Worm (Caenorhabditis elegans) whole organism, L1 larva: Measurements from ENCODE around the gene VM106R.1.

Source experiments
- C16A3.4 ChIP-seq: fragments of 150-350 bp; optimal IDR thresholded peaks from 2 replicates; lab custom pipeline; 2014; ENCODE audit warnings: missing biosample characterization, missing genetic modification characterization
- Y116A8C.19 ChIP-seq: sonication (generic microtip); optimal IDR thresholded peaks from 2 replicates; lab custom pipeline; 2016; ENCODE audit warnings: missing compliant biosample characterization, missing genetic modification characterization, borderline replicate concordance
- alr-1 ChIP-seq: fragments of 200-800 bp; sonication (Bioruptor generic); optimal IDR thresholded peaks from 2 replicates; lab custom pipeline; 2018; ENCODE audit warnings: borderline replicate concordance, mild to moderate bottlenecking, missing genetic modification characterization, missing compliant biosample characterization
- aly-2 ChIP-seq: fragments of 150-350 bp; optimal IDR thresholded peaks from 2 replicates; lab custom pipeline; 2014; ENCODE audit warnings: missing biosample characterization, missing genetic modification characterization
- ama-1 ChIP-seq: fragments of 150-350 bp; optimal IDR thresholded peaks from 2 replicates; lab custom pipeline; 2014
- blmp-1 ChIP-seq: fragments of 150-350 bp; optimal IDR thresholded peaks from 2 replicates; lab custom pipeline; 2014; ENCODE audit warnings: missing biosample characterization, missing genetic modification characterization
- ceh-82 ChIP-seq, 3 experiments: fragments of 150-350 bp in 1 of 3; sonication (generic microtip) in 2 of 3; optimal IDR thresholded peaks; 2 replicates each; lab custom pipeline; 2014 to 2017; ENCODE audit warnings: missing biosample characterization in 3 of 3, missing genetic modification characterization in 3 of 3
- dpl-1 ChIP-seq, 3 experiments: fragments of 150-350 bp in 2 of 3; sonication (generic microtip) in 1 of 3; optimal IDR thresholded peaks; 2 replicates each; lab custom pipeline; 2014 to 2017; ENCODE audit warnings: missing biosample characterization in 3 of 3, missing genetic modification characterization in 3 of 3, missing genetic modification reagents in 3 of 3
- dsc-1 ChIP-seq: sonication (generic microtip); optimal IDR thresholded peaks from 2 replicates; lab custom pipeline; 2016; ENCODE audit warnings: mild to moderate bottlenecking, missing genetic modification characterization, missing compliant biosample characterization
- efl-1 ChIP-seq, 4 experiments: fragments of 150-350 bp; optimal IDR thresholded peaks in 3 of 4; peaks in 1 of 4; 1 replicate in 1 of 4; 2 replicates in 3 of 4; lab custom pipeline; 2014; ENCODE audit warnings: missing biosample characterization in 2 of 4, missing genetic modification characterization in 2 of 4, missing genetic modification reagents in 2 of 4
- egl-13 ChIP-seq: sonication (generic microtip); optimal IDR thresholded peaks from 2 replicates; lab custom pipeline; 2016; ENCODE audit warnings: missing genotype, missing genetic modification reagents, missing genetic modification characterization, missing compliant biosample characterization
- elt-3 ChIP-seq, 6 experiments: fragments of 150-350 bp in 1 of 6; sonication (generic microtip); optimal IDR thresholded peaks; 2 replicates each; lab custom pipeline; 2017 to 2018; ENCODE audit warnings: missing biosample characterization in 6 of 6, missing genetic modification characterization in 6 of 6, inconsistent platforms in 1 of 6
- fkh-8 ChIP-seq: sonication (generic microtip); optimal IDR thresholded peaks from 2 replicates; lab custom pipeline; 2016; ENCODE audit warnings: mild to moderate bottlenecking, missing genetic modification characterization, missing compliant biosample characterization
- fos-1 ChIP-seq: fragments of 150-350 bp; optimal IDR thresholded peaks from 2 replicates; lab custom pipeline; 2014; ENCODE audit warnings: missing biosample characterization, missing genetic modification characterization
- grh-1 ChIP-seq: fragments of 200-800 bp; sonication (Bioruptor generic); IDR thresholded peaks from 2 replicates; pipeline ENCODE4 v1.3.6; 2022; ENCODE audit warnings: missing genetic modification reagents, missing genetic modification characterization, missing compliant biosample characterization
- hlh-17 ChIP-seq: fragments of 200-800 bp; sonication (Bioruptor generic); optimal IDR thresholded peaks from 2 replicates; lab custom pipeline; 2018; ENCODE audit warnings: missing genetic modification characterization, mild to moderate bottlenecking, missing compliant biosample characterization, moderate library complexity, borderline replicate concordance
- irx-1 ChIP-seq: sonication (generic microtip); optimal IDR thresholded peaks from 2 replicates; lab custom pipeline; 2016; ENCODE audit warnings: missing genetic modification characterization, missing compliant biosample characterization
- isw-1 ChIP-seq: fragments of 200-800 bp; sonication (Bioruptor generic); IDR thresholded peaks from 2 replicates; pipeline ENCODE4 v1.3.6; 2022; ENCODE audit warnings: missing genetic modification characterization, missing compliant biosample characterization
- jun-1 ChIP-seq: fragments of 150-350 bp; optimal IDR thresholded peaks from 2 replicates; lab custom pipeline; 2014; ENCODE audit warnings: missing biosample characterization, missing genetic modification reagents, missing genetic modification characterization
- lin-13 ChIP-seq: fragments of 150-350 bp; optimal IDR thresholded peaks from 2 replicates; lab custom pipeline; 2014; ENCODE audit warnings: missing biosample characterization, missing genetic modification reagents, missing genetic modification characterization
- lin-14 ChIP-seq: fragments of 200-800 bp; sonication (Bioruptor generic); optimal IDR thresholded peaks from 2 replicates; lab custom pipeline; 2018; ENCODE audit warnings: mild to moderate bottlenecking, missing genetic modification characterization, moderate library complexity, missing compliant biosample characterization
- lin-15B ChIP-seq: fragments of 150-350 bp; sonication (generic microtip); optimal IDR thresholded peaks from 3 replicates; lab custom pipeline; 2014; ENCODE audit warnings: missing biosample characterization, missing genetic modification characterization
- lin-35 ChIP-seq, 2 experiments: fragments of 150-350 bp; optimal IDR thresholded peaks; 2 replicates each; lab custom pipeline; 2014; ENCODE audit warnings: missing biosample characterization in 2 of 2, missing genetic modification characterization in 2 of 2, missing genetic modification reagents in 2 of 2
- lin-39 ChIP-seq: fragments of 150-350 bp; optimal IDR thresholded peaks from 2 replicates; lab custom pipeline; 2014; ENCODE audit warnings: missing biosample characterization, missing genetic modification reagents, missing genetic modification characterization
- lir-3 ChIP-seq: sonication (generic microtip); optimal IDR thresholded peaks from 2 replicates; lab custom pipeline; 2016; ENCODE audit warnings: mild to moderate bottlenecking, missing genetic modification characterization, moderate library complexity, missing compliant biosample characterization; ENCODE audit not compliant: poor library complexity
- lsy-2 ChIP-seq, 2 experiments: fragments of 150-350 bp; optimal IDR thresholded peaks; 2 replicates each; lab custom pipeline; 2014; ENCODE audit warnings: missing biosample characterization in 2 of 2, missing genetic modification characterization in 2 of 2
- mef-2 ChIP-seq: fragments of 150-350 bp; optimal IDR thresholded peaks from 2 replicates; lab custom pipeline; 2014; ENCODE audit warnings: missing biosample characterization, missing genetic modification characterization
- mep-1 ChIP-seq: fragments of 150-350 bp; optimal IDR thresholded peaks from 2 replicates; lab custom pipeline; 2014; ENCODE audit warnings: missing biosample characterization, missing genetic modification characterization
- nhr-20 ChIP-seq: sonication (generic microtip); optimal IDR thresholded peaks from 2 replicates; lab custom pipeline; 2016; ENCODE audit warnings: mild to moderate bottlenecking, missing genetic modification characterization, missing compliant biosample characterization
- nhr-47 ChIP-seq: sonication (generic microtip); optimal IDR thresholded peaks from 2 replicates; lab custom pipeline; 2016; ENCODE audit warnings: mild to moderate bottlenecking, missing genetic modification characterization, moderate library complexity, missing compliant biosample characterization
- nhr-71 ChIP-seq: sonication (generic microtip); optimal IDR thresholded peaks from 2 replicates; lab custom pipeline; 2016; ENCODE audit warnings: mild to moderate bottlenecking, missing genetic modification characterization, moderate library complexity, missing compliant biosample characterization
- nhr-77 ChIP-seq: fragments of 150-350 bp; optimal IDR thresholded peaks from 2 replicates; lab custom pipeline; 2014; ENCODE audit warnings: missing biosample characterization, missing genetic modification characterization
- nhr-84 ChIP-seq: sonication (generic microtip); optimal IDR thresholded peaks from 2 replicates; lab custom pipeline; 2017; ENCODE audit warnings: missing biosample characterization, missing genetic modification characterization
- nhr-85 ChIP-seq: sonication (generic microtip); peaks from one replicate; lab custom pipeline; 2016; ENCODE audit warnings: missing genetic modification characterization, inconsistent platforms, missing compliant biosample characterization
- nhr-90 ChIP-seq: sonication (generic microtip); optimal IDR thresholded peaks from 2 replicates; lab custom pipeline; 2016; ENCODE audit warnings: mild to moderate bottlenecking, missing genetic modification characterization, missing compliant biosample characterization; ENCODE audit not compliant: poor library complexity
- rnt-1 ChIP-seq: sonication (generic microtip); optimal IDR thresholded peaks from 2 replicates; lab custom pipeline; 2016; ENCODE audit warnings: mild to moderate bottlenecking, missing genetic modification characterization, moderate library complexity, missing compliant biosample characterization
- skn-1 ChIP-seq: fragments of 150-350 bp; optimal IDR thresholded peaks from 2 replicates; lab custom pipeline; 2014; ENCODE audit warnings: missing biosample characterization, missing genetic modification characterization
- snpc-4 ChIP-seq: fragments of 150-350 bp; optimal IDR thresholded peaks from 2 replicates; lab custom pipeline; 2014; ENCODE audit warnings: missing biosample characterization, missing genetic modification characterization
- snu-23 ChIP-seq: sonication (generic microtip); optimal IDR thresholded peaks from 2 replicates; lab custom pipeline; 2016; ENCODE audit warnings: missing genetic modification characterization, missing compliant biosample characterization
- sup-37 ChIP-seq: fragments of 200-800 bp; sonication (Bioruptor generic); optimal IDR thresholded peaks from 2 replicates; lab custom pipeline; 2018; ENCODE audit warnings: mild to moderate bottlenecking, missing genetic modification characterization, missing compliant biosample characterization
- swsn-7 ChIP-seq: sonication (generic microtip); optimal IDR thresholded peaks from 2 replicates; lab custom pipeline; 2016; ENCODE audit warnings: missing genetic modification characterization, missing compliant biosample characterization
- tbx-2 ChIP-seq: sonication (generic microtip); optimal IDR thresholded peaks from 2 replicates; lab custom pipeline; 2016; ENCODE audit warnings: missing genetic modification characterization, missing compliant biosample characterization
- unc-130 ChIP-seq: fragments of 150-350 bp; optimal IDR thresholded peaks from 2 replicates; lab custom pipeline; 2017; ENCODE audit warnings: missing biosample characterization, missing genetic modification characterization, inconsistent platforms
- unc-86 ChIP-seq: sonication (generic microtip); optimal IDR thresholded peaks from 2 replicates; lab custom pipeline; 2016; ENCODE audit warnings: missing genetic modification characterization, missing compliant biosample characterization
- unc-98 ChIP-seq: fragments of 200-800 bp; sonication (Bioruptor generic); IDR thresholded peaks from 2 replicates; pipeline ENCODE4 v1.3.6; 2022; ENCODE audit warnings: missing genetic modification characterization, missing compliant biosample characterization
- vab-15 ChIP-seq: sonication (generic microtip); optimal IDR thresholded peaks from 2 replicates; lab custom pipeline; 2017; ENCODE audit warnings: missing genotype, mild to moderate bottlenecking, missing genetic modification characterization, missing compliant biosample characterization
- xbp-1 ChIP-seq: sonication (generic microtip); optimal IDR thresholded peaks from 2 replicates; lab custom pipeline; 2016; ENCODE audit warnings: missing genetic modification characterization, missing compliant biosample characterization
- zag-1 ChIP-seq: fragments of 150-350 bp; optimal IDR thresholded peaks from 2 replicates; lab custom pipeline; 2014; ENCODE audit warnings: missing biosample characterization, missing genetic modification characterization
- zip-4 ChIP-seq: fragments of 200-800 bp; sonication (Bioruptor generic); optimal IDR thresholded peaks from 2 replicates; lab custom pipeline; 2018; ENCODE audit warnings: mild to moderate bottlenecking, missing genetic modification characterization, moderate library complexity, missing compliant biosample characterization
- ztf-11 ChIP-seq, 2 experiments: sonication (generic microtip); optimal IDR thresholded peaks; 2 replicates each; lab custom pipeline; 2016 to 2017; ENCODE audit warnings: missing genetic modification characterization in 2 of 2, missing biosample characterization in 1 of 2, missing compliant biosample characterization in 1 of 2

Gene VM106R.1

ce11 chrII:10800209-10800608, 28.8 kb downstream of the VM106R.1 start:
- TF ChIP-seq lsy-2 (tag; optimal IDR thresholded peaks at IDR 0.05; lab: Kevin White, UChicago) (peak in 1 of 2 experiments; percentile 3), grh-1 (GFP tag; lab: Robert Waterston, UW) (no peak), nhr-47 (peak; percentile 13), mef-2 (tag; lab: Kevin White, UChicago) (peak; percentile 13), lin-39 (tag; lab: Kevin White, UChicago) (no peak), nhr-71 (tag; lab: Kevin White, UChicago) (peak; percentile 28), egl-13 (tag; lab: Kevin White, UChicago) (peak; percentile 21), Y116A8C.19 (tag; lab: Kevin White, UChicago) (no peak), lin-14 (GFP tag; lab: Kevin White, UChicago) (peak; percentile 82)

- no peak for TF ChIP-seq ztf-11 (tag; optimal IDR thresholded peaks at IDR 0.05; lab: Kevin White, UChicago)
- TF ChIP-seq nhr-20 (tag; lab: Kevin White, UChicago), result peak; percentile 69
- peak; percentile 64 to 83 (median 70) for TF ChIP-seq ceh-82 (tag; optimal IDR thresholded peaks at IDR 0.05; lab: Kevin White, UChicago)
- peak; percentile 99 for TF ChIP-seq efl-1 (optimal IDR thresholded peaks at IDR 0.05; lab: Kevin White, UChicago)
- peak; percentile 99 to 100 for TF ChIP-seq efl-1 (GFP tag; optimal IDR thresholded peaks at IDR 0.05 in 1 of 2; lab: Kevin White, UChicago)
- TF ChIP-seq vab-15 (tag; lab: Kevin White, UChicago), result no peak
- peak; percentile 67 for TF ChIP-seq tbx-2 (tag; lab: Kevin White, UChicago)
- no peak for TF ChIP-seq fkh-8 (tag; lab: Kevin White, UChicago)
- TF ChIP-seq lin-13 (GFP tag; lab: Kevin White, UChicago), result peak; percentile 63
- no peak for TF ChIP-seq zip-4 (GFP tag; lab: Kevin White, UChicago)
- peak in 2 of 6 experiments; percentile 68 to 70 for TF ChIP-seq elt-3 (tag; optimal IDR thresholded peaks at IDR 0.05; lab: Kevin White, UChicago)
- peak; percentile 53 for TF ChIP-seq isw-1 (GFP tag; lab: Robert Waterston, UW)
- peak; percentile 38 for TF ChIP-seq fos-1
- peak; percentile 23 for TF ChIP-seq lir-3 (tag; lab: Kevin White, UChicago)
- peak; percentile 62 for TF ChIP-seq lin-15B
- TF ChIP-seq jun-1, result peak; percentile 30
- TF ChIP-seq nhr-77, result peak; percentile 56
- TF ChIP-seq nhr-71 (tag; lab: Kevin White, UChicago), result peak; percentile 76
- TF ChIP-seq swsn-7, result peak; percentile 70
- TF ChIP-seq aly-2 (tag; lab: Kevin White, UChicago), result peak; percentile 77
- TF ChIP-seq dpl-1 (GFP tag; optimal IDR thresholded peaks at IDR 0.05; lab: Kevin White, UChicago), result peak; percentile 98 to 99 (median 98)
- peak; percentile 98 to 99 for TF ChIP-seq lin-35 (GFP tag; optimal IDR thresholded peaks at IDR 0.05; lab: Kevin White, UChicago)
- TF ChIP-seq xbp-1 (tag; lab: Kevin White, UChicago), result peak; percentile 72
- peak; percentile 61 for TF ChIP-seq snpc-4 (tag; lab: Kevin White, UChicago)
- peak; percentile 34 for TF ChIP-seq unc-130 (tag; lab: Kevin White, UChicago)
- TF ChIP-seq nhr-47, result peak; percentile 81
- TF ChIP-seq snu-23 (GFP tag; lab: Kevin White, UChicago), result peak; percentile 83
- TF ChIP-seq rnt-1 (tag; lab: Kevin White, UChicago), result peak; percentile 81
- TF ChIP-seq C16A3.4 (tag; lab: Kevin White, UChicago), result peak; percentile 62
- TF ChIP-seq lin-39 (tag; lab: Kevin White, UChicago), result peak; percentile 27
- peak; percentile 6 for TF ChIP-seq ama-1 (lab: Kevin White, UChicago)
- TF ChIP-seq skn-1 (tag; lab: Kevin White, UChicago), result peak; percentile 71
- TF ChIP-seq unc-98, result no peak
- peak; percentile 12 for TF ChIP-seq unc-86 (tag; lab: Kevin White, UChicago)
- peak; percentile 80 for TF ChIP-seq nhr-85 (tag; lab: Kevin White, UChicago)
- no peak for TF ChIP-seq irx-1 (tag; lab: Kevin White, UChicago)
- peak; percentile 84 for TF ChIP-seq mep-1 (tag; lab: Kevin White, UChicago)
- TF ChIP-seq blmp-1 (tag; lab: Kevin White, UChicago), result peak; percentile 81
- TF ChIP-seq nhr-84, result no peak
- TF ChIP-seq sup-37 (GFP tag; lab: Kevin White, UChicago), result no peak
- no peak for TF ChIP-seq alr-1 (tag; lab: Kevin White, UChicago)
- peak; percentile 58 for TF ChIP-seq dsc-1
- no peak for TF ChIP-seq hlh-17
- TF ChIP-seq nhr-90 (tag; lab: Kevin White, UChicago), result peak; percentile 47
- peak; percentile 6 for TF ChIP-seq zag-1 (tag; lab: Kevin White, UChicago)
Measured at ce11 chrII:10798429-10798893, 30.5 kb downstream of the VM106R.1 start, which contains the start of gene npp-19. Gene npp-19 (minus strand): TSS chrII:10798479.
